Worm (Caenorhabditis elegans): ENCODE results near the gene Y94H6A.10.
A peak's percentile ranks its signal among the peaks of the same experiment; 100 is the strongest.
"Not testable (repeated sequence)": the region's sequence is repeated elsewhere in the genome, so short reads cannot be mapped to it uniquely, and the experiment has no call there.

Y94H6A.10 gene

DNA sequence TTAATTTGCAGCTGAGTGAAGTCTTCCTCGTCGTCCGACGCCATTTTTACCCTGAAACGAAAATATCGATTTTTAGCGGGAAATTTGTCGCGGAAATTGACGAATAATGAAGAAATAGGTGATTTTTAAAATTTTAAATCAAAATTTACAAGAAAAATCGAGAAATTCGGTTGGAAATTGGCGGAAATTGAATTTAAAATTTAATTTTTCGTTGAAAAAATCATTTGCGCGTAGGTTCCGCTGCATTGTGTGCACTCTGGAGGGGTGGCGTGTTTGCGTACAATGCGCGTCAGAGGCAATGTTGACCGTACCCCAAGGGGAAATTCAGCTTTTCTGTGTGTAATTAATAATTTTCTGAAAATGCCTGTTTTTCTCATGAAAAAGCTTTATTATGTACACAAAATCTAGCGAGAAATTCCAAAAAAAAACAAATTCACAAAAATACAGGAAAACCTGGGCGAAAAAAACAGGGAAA lies 6.5 kb downstream of the Y94H6A.10 start, which contains the start of gene Y94H6A.5 (continued):
- TF ChIP-seq ZK185.1 (tag; optimal IDR thresholded peaks at IDR 0.05; ENCODE audit: poor library complexity, severe bottlenecking) (no peak), tbp1 (GFP tag; optimal IDR thresholded peaks at IDR 0.05) (peak; percentile 10), pbrm-1 (GFP tag; IDR thresholded peaks at IDR 0.05) (peak; percentile 17; the same call in 1 of the 2 replicates), ztf-25 (GFP tag; IDR thresholded peaks at IDR 0.05) (peak; percentile 63; the same call in 1 of the 2 replicates), B0336.3 (GFP tag; IDR thresholded peaks at IDR 0.05) (no peak), efl-1 (GFP tag; optimal IDR thresholded peaks at IDR 0.05) (peak; percentile 15), snpc-4 (GFP tag; optimal IDR thresholded peaks at IDR 0.05) (no peak), snpc-4 (tag; optimal IDR thresholded peaks at IDR 0.05) (peak in 1 of 4 experiments; percentile 18), F23B12.7 (tag; optimal IDR thresholded peaks at IDR 0.05; ENCODE audit: insufficient read depth) (peak; percentile 47), Y53F4B.3 (GFP tag; IDR thresholded peaks at IDR 0.05) (no peak), mcd-1 (GFP tag; IDR thresholded peaks at IDR 0.05) (peak; percentile 57; the same call in 1 of the 2 replicates), ccch-3 (GFP tag; optimal IDR thresholded peaks at IDR 0.05) (no peak), F37B4.10 (GFP tag; IDR thresholded peaks at IDR 0.05) (no peak), fkh-3 (tag; optimal IDR thresholded peaks at IDR 0.05) (no peak), sea-2 (GFP tag; IDR thresholded peaks at IDR 0.05) (0 out of 2 replicates have a peak, but pooled peaks have one; percentile 13), lir-1 (GFP tag; conservative IDR thresholded peaks at IDR 0.05) (0 out of 2 replicates have a peak, but pooled peaks have one; percentile 34), snpc-3.4 (tag; optimal IDR thresholded peaks at IDR 0.05) (peak; percentile 13), D2030.7 (GFP tag; IDR thresholded peaks at IDR 0.05) (peak; percentile 26; the same call in 1 of the 2 replicates), ceh-79 (tag; optimal IDR thresholded peaks at IDR 0.05) (no peak), lag-1 (GFP tag; IDR thresholded peaks at IDR 0.05) (no peak), ekl-4 (GFP tag; IDR thresholded peaks at IDR 0.05) (no peak), let-526 (GFP tag; IDR thresholded peaks at IDR 0.05) (no peak), egrh-3 (GFP tag; IDR thresholded peaks at IDR 0.05) (0 out of 2 replicates have a peak, but pooled peaks have one; percentile 9), F57C9.4 (tag; optimal IDR thresholded peaks at IDR 0.05) (no peak), attf-3 (GFP tag; conservative IDR thresholded peaks at IDR 0.05) (0 out of 2 replicates have a peak, but pooled peaks have one; percentile 21)

- TF ChIP-seq rpc-1 (optimal IDR thresholded peaks at IDR 0.05) (peak; percentile 10), hsf-1 (GFP tag; IDR thresholded peaks at IDR 0.05) (peak; percentile 96)
- TF ChIP-seq rpc-1 (tag; optimal IDR thresholded peaks at IDR 0.05) = not testable (repeated sequence)
These were observed 15.6 kb downstream of the Y94H6A.10 start for ce11 chrIV:2694880-2695279.

ce11 chrIV:2688716-2689307 lies 21.7 kb downstream of the Y94H6A.10 start, which contains the start of gene egrh-3:
Gene egrh-3 (minus strand): TSS chrIV:2688766.
- TF ChIP-seq akir-1 (GFP tag; optimal IDR thresholded peaks at IDR 0.05) = no peak
- no peak for TF ChIP-seq mes-4 (tag; optimal IDR thresholded peaks at IDR 0.05)
- peak; percentile 94 for TF ChIP-seq egrh-3 (GFP tag; IDR thresholded peaks at IDR 0.05)
- TF ChIP-seq lin-26 (GFP tag; IDR thresholded peaks at IDR 0.05) = no peak
- TF ChIP-seq F33H1.4 (GFP tag; IDR thresholded peaks at IDR 0.05) = no peak
- no peak for TF ChIP-seq F52B5.7 (tag; optimal IDR thresholded peaks at IDR 0.05)

ce11 chrIV:2680281-2680680 lies 30.2 kb downstream of the Y94H6A.10 start:
- no peak for TF ChIP-seq snpc-3.4 (tag; optimal IDR thresholded peaks at IDR 0.05)
- no peak for TF ChIP-seq ztf-3 (GFP tag; optimal IDR thresholded peaks at IDR 0.05)
- TF ChIP-seq C06A6.2 (GFP tag; conservative IDR thresholded peaks at IDR 0.05) = no peak
- TF ChIP-seq F10E7.11 (tag; optimal IDR thresholded peaks at IDR 0.05) = no peak
- no peak for TF ChIP-seq die-1 (tag; optimal IDR thresholded peaks at IDR 0.05)
- no peak for TF ChIP-seq sea-2 (GFP tag; IDR thresholded peaks at IDR 0.05)
- TF ChIP-seq T07F8.4 (tag; optimal IDR thresholded peaks at IDR 0.05) = no peak
- TF ChIP-seq F33H1.4 (GFP tag; IDR thresholded peaks at IDR 0.05) = no peak
- no peak for TF ChIP-seq lin-54 (GFP tag; optimal IDR thresholded peaks at IDR 0.05)
- TF ChIP-seq hlh-26 (GFP tag; conservative IDR thresholded peaks at IDR 0.05) = no peak

Measured in whole organism, young adult.